Fruit fly (Drosophila melanogaster) whole organism, adult: Measurements from ENCODE around the gene CheB38a.
A peak's percentile ranks its signal among the peaks of the same experiment; 100 is the strongest.

Experiments used
- CG11617 ChIP-seq: fragments of 200-800 bp; sonication (Bioruptor generic); optimal IDR thresholded peaks from 2 replicates; lab custom pipeline; 2017; ENCODE audit warnings: mild to moderate bottlenecking, missing biosample characterization, missing genetic modification reagents, missing genetic modification characterization
- CG12768 ChIP-seq: fragments of 200-800 bp; sonication (Bioruptor generic); optimal IDR thresholded peaks from 2 replicates; lab custom pipeline; 2017; ENCODE audit warnings: missing biosample characterization, missing genetic modification characterization, mild to moderate bottlenecking, moderate library complexity, missing genetic modification reagents
- CG14711 ChIP-seq: fragments of 200-800 bp; sonication (Bioruptor generic); optimal IDR thresholded peaks from 2 replicates; lab custom pipeline; 2018; ENCODE audit warnings: missing biosample characterization, mild to moderate bottlenecking, missing genetic modification characterization, moderate library complexity
- CG1620 ChIP-seq: fragments of 200-800 bp; sonication (Bioruptor generic); optimal IDR thresholded peaks from 2 replicates; lab custom pipeline; 2016; ENCODE audit warnings: missing biosample characterization, missing genetic modification characterization
- CG33017 ChIP-seq: fragments of 200-800 bp; sonication (Bioruptor generic); optimal IDR thresholded peaks from 2 replicates; lab custom pipeline; 2018; ENCODE audit warnings: missing biosample characterization, mild to moderate bottlenecking, missing genetic modification characterization, moderate library complexity
- CG5204 ChIP-seq: fragments of 200-800 bp; sonication (Bioruptor generic); optimal IDR thresholded peaks from 2 replicates; lab custom pipeline; 2016; ENCODE audit warnings: missing biosample characterization, missing genetic modification characterization
- CG7045 ChIP-seq: fragments of 200-800 bp; sonication (Bioruptor generic); optimal IDR thresholded peaks from 2 replicates; lab custom pipeline; 2017; ENCODE audit warnings: missing biosample characterization, mild to moderate bottlenecking, missing genetic modification characterization
- CG7101 ChIP-seq: fragments of 200-800 bp; sonication (Bioruptor generic); optimal IDR thresholded peaks from 2 replicates; lab custom pipeline; 2018; ENCODE audit warnings: missing biosample characterization, mild to moderate bottlenecking, missing genetic modification characterization, moderate library complexity
- Clk ChIP-seq: fragments of 200-800 bp; sonication (Bioruptor generic); optimal IDR thresholded peaks from 2 replicates; lab custom pipeline; 2017; ENCODE audit warnings: missing biosample characterization, missing genetic modification characterization
- Crg-1 ChIP-seq: fragments of 200-800 bp; sonication (Bioruptor generic); optimal IDR thresholded peaks from 2 replicates; lab custom pipeline; 2016; ENCODE audit warnings: missing biosample characterization, missing genetic modification characterization
- Hr96 ChIP-seq: fragments of 200-800 bp; sonication (Bioruptor generic); optimal IDR thresholded peaks from 2 replicates; lab custom pipeline; 2016; ENCODE audit warnings: missing biosample characterization, missing genetic modification characterization
- Mnt ChIP-seq: fragments of 200-800 bp; sonication (Bioruptor generic); optimal IDR thresholded peaks from 2 replicates; lab custom pipeline; 2016; ENCODE audit warnings: missing biosample characterization, mild to moderate bottlenecking, missing genetic modification characterization
- bab1 ChIP-seq: fragments of 200-800 bp; sonication (Bioruptor generic); optimal IDR thresholded peaks from 3 replicates; lab custom pipeline; 2019; ENCODE audit warnings: missing biosample characterization, mild to moderate bottlenecking, missing genetic modification characterization, moderate library complexity
- cic ChIP-seq: fragments of 200-800 bp; sonication (Bioruptor generic); optimal IDR thresholded peaks from 2 replicates; lab custom pipeline; 2017; ENCODE audit warnings: missing biosample characterization, mild to moderate bottlenecking, missing genetic modification characterization, moderate library complexity
- cnc ChIP-seq, 2 experiments: fragments of >200 bp; optimal IDR thresholded peaks; 2 replicates each; lab custom pipeline; 2017
- kay ChIP-seq: fragments of 200-800 bp; sonication (Bioruptor generic); peaks from one replicate; lab custom pipeline; 2016; ENCODE audit warnings: missing biosample characterization, missing genetic modification characterization, borderline replicate concordance
- ovo ChIP-seq: fragments of 200-800 bp; sonication (Bioruptor generic); optimal IDR thresholded peaks from 2 replicates; lab custom pipeline; 2016; ENCODE audit warnings: missing biosample characterization, missing genetic modification characterization
- pad ChIP-seq: fragments of 200-800 bp; sonication (Bioruptor generic); optimal IDR thresholded peaks from 3 replicates; lab custom pipeline; 2017; ENCODE audit warnings: missing biosample characterization, missing genetic modification characterization, mild to moderate bottlenecking, moderate library complexity, missing genetic modification reagents
- tj ChIP-seq: fragments of 200-800 bp; sonication (Bioruptor generic); optimal IDR thresholded peaks from 3 replicates; lab custom pipeline; 2017; ENCODE audit warnings: missing biosample characterization, mild to moderate bottlenecking, missing genetic modification characterization, moderate library complexity
- toe ChIP-seq: fragments of 200-800 bp; sonication (Bioruptor generic); optimal IDR thresholded peaks from 2 replicates; lab custom pipeline; 2016; ENCODE audit warnings: missing biosample characterization, missing genetic modification characterization

Gene CheB38a

DNA sequence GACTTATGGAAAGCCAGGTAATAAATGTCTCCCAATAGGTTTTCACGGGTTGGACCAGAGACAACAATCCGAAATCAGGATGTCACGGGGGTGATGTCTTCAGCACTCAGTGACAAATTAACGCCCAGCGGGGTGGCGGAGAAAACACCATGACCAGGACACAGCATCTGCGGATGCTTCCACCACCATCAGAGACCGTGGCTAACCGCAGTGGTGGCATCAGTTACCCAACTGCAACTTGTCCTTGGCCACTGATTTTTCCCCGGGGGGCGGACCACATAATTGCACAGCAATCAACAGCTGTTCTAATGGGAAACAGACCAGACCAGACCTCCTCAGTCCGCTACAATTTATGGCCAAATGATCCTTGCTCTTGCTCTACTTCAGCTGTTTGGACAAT is 40.0 kb downstream of the CheB38a start:
- TF ChIP-seq Crg-1 (GFP tag; lab: Kevin White, UChicago) (no peak), Clk (GFP tag; lab: Kevin White, UChicago) (no peak), CG7045 (GFP tag; lab: Kevin White, UChicago) (no peak), CG12768 (GFP tag; lab: Kevin White, UChicago) (no peak), tj (GFP tag; lab: Kevin White, UChicago) (no peak), pad (no peak), bab1 (no peak), cic (GFP tag; lab: Kevin White, UChicago) (no peak), CG5204 (no peak), CG11617 (GFP tag; lab: Kevin White, UChicago) (no peak), CG14711 (no peak), Mnt (GFP tag; lab: Kevin White, UChicago) (no peak), Hr96 (GFP tag; lab: Kevin White, UChicago) (no peak), CG33017 (tag; lab: Kevin White, UChicago) (no peak), cnc (optimal IDR thresholded peaks at IDR 0.05; lab: Kevin White, UChicago) (no peak), toe (no peak), ovo (GFP tag; lab: Kevin White, UChicago) (no peak)

dm6 chr2L:20776940-20777502 is 41.3 kb downstream of the CheB38a start:
- no peak for TF ChIP-seq kay (GFP tag; lab: Kevin White, UChicago)
- no peak for TF ChIP-seq cic (GFP tag; lab: Kevin White, UChicago)
- no peak for TF ChIP-seq CG5204
- TF ChIP-seq CG33017 (tag; lab: Kevin White, UChicago), result no peak
- TF ChIP-seq Clk (GFP tag; lab: Kevin White, UChicago), result no peak
- no peak for TF ChIP-seq CG12768 (GFP tag; lab: Kevin White, UChicago)
- TF ChIP-seq CG11617 (GFP tag; lab: Kevin White, UChicago), result no peak
- no peak for TF ChIP-seq Crg-1 (GFP tag; lab: Kevin White, UChicago)
- no peak for TF ChIP-seq cnc (optimal IDR thresholded peaks at IDR 0.05; lab: Kevin White, UChicago)

- TF ChIP-seq Clk (GFP tag; lab: Kevin White, UChicago), result no peak
- peak; percentile 15 for TF ChIP-seq CG12768 (GFP tag; lab: Kevin White, UChicago)
- TF ChIP-seq cic (GFP tag; lab: Kevin White, UChicago), result peak; percentile 5
- TF ChIP-seq Mnt (GFP tag; lab: Kevin White, UChicago), result no peak
- no peak for TF ChIP-seq toe
- TF ChIP-seq bab1, result no peak
- no peak for TF ChIP-seq ovo (GFP tag; lab: Kevin White, UChicago)
- TF ChIP-seq CG11617 (GFP tag; lab: Kevin White, UChicago), result no peak
- TF ChIP-seq Hr96 (GFP tag; lab: Kevin White, UChicago), result no peak
- no peak for TF ChIP-seq CG14711
- TF ChIP-seq tj (GFP tag; lab: Kevin White, UChicago), result no peak
- TF ChIP-seq kay (GFP tag; lab: Kevin White, UChicago), result no peak
- TF ChIP-seq CG33017 (tag; lab: Kevin White, UChicago), result no peak
- TF ChIP-seq CG1620 (GFP tag; lab: Kevin White, UChicago), result no peak
These were observed 42.4 kb downstream of the CheB38a start for dm6 chr2L:20775941-20776340.

DNA sequence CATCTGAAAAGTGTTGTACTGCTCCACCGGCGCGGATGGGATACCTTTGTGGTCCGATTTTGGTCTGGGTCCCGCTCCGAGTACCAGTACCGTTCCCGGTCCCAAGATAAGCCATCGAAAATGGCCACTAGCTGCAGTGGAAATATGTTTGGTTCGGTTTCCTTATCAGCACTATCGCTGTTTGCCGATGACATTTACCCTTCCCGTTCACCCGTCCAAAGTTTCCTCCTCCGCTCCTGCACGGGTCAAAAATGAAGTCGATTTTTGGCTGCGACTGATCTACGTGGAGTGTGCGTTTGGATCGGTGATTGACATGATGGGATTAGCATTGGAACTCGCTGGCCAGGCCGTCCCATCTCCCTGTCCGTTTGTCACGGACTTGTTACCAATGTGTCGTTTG is 43.9 kb downstream of the CheB38a start:
- TF ChIP-seq CG14711 (no peak), Clk (GFP tag; lab: Kevin White, UChicago) (no peak), Mnt (GFP tag; lab: Kevin White, UChicago) (no peak), pad (no peak), CG7045 (GFP tag; lab: Kevin White, UChicago) (no peak), Crg-1 (GFP tag; lab: Kevin White, UChicago) (no peak), cic (GFP tag; lab: Kevin White, UChicago) (no peak), tj (GFP tag; lab: Kevin White, UChicago) (no peak)

DNA sequence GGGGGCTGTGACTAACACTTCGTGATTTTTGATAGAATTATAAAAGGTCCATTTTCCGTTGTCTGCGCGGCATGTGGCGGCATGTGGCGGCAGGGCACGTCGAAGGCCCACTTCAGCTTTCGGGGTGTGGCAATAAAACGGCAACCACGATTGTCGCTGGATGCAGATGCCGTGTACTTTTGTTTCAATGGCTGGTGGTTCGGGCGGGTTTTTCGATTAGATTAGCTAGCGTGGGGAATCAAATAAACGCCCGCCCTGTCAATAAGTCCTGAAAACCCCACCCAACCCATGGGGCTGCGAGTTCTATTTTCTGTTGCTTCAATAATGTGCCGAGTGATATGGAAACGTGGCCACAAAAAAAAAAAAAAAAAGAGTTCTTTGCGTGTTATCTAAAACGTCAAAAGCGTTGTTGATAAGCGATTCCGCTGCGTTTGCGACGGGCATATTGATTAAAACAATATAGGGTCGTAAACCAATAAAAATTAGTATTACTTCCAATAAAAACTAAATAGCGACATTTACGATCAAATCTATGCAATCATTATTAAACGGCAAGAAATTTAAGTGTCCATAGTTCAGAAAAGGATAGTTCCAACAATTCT is 44.8 kb downstream of the CheB38a start:
- no peak for TF ChIP-seq ovo (GFP tag; lab: Kevin White, UChicago)
- TF ChIP-seq CG14711, result no peak
- TF ChIP-seq CG7045 (GFP tag; lab: Kevin White, UChicago), result peak; percentile 28
- peak; percentile 56 for TF ChIP-seq kay (GFP tag; lab: Kevin White, UChicago)
- peak; percentile 3 for TF ChIP-seq toe
- no peak for TF ChIP-seq pad
- no peak for TF ChIP-seq tj (GFP tag; lab: Kevin White, UChicago)
- TF ChIP-seq CG5204, result no peak
- TF ChIP-seq cic (GFP tag; lab: Kevin White, UChicago), result peak; percentile 41
- no peak for TF ChIP-seq Hr96 (GFP tag; lab: Kevin White, UChicago)
- TF ChIP-seq CG7101 (tag; lab: Kevin White, UChicago), result no peak
- no peak for TF ChIP-seq CG12768 (GFP tag; lab: Kevin White, UChicago)
- TF ChIP-seq Clk (GFP tag; lab: Kevin White, UChicago), result no peak
- TF ChIP-seq CG11617 (GFP tag; lab: Kevin White, UChicago), result peak; percentile 5
- no peak for TF ChIP-seq Crg-1 (GFP tag; lab: Kevin White, UChicago)
- no peak for TF ChIP-seq Mnt (GFP tag; lab: Kevin White, UChicago)
- no peak for TF ChIP-seq cnc (optimal IDR thresholded peaks at IDR 0.05; lab: Kevin White, UChicago)
- TF ChIP-seq CG1620 (GFP tag; lab: Kevin White, UChicago), result no peak
- TF ChIP-seq CG33017 (tag; lab: Kevin White, UChicago), result peak; percentile 24
